Worm (Caenorhabditis elegans) whole organism, young adult: ENCODE results near the gene rps-25.

ENCODE experiments used
- F33H1.4 ChIP-seq: fragments of 200-800 bp; sonication (Bioruptor generic); IDR thresholded peaks from 2 replicates; pipeline ENCODE4 v1.3.6; 2022; ENCODE audit warnings: missing genetic modification reagents, missing genetic modification characterization, missing compliant biosample characterization
- F52B5.7 ChIP-seq: sonication (generic microtip); optimal IDR thresholded peaks from 2 replicates; lab custom pipeline; 2016; ENCODE audit warnings: mild to moderate bottlenecking, missing genetic modification characterization, missing compliant biosample characterization
- F57A8.1 ChIP-seq: fragments of 200-800 bp; sonication (Bioruptor generic); optimal IDR thresholded peaks from 2 replicates; lab custom pipeline; 2018; ENCODE audit warnings: mild to moderate bottlenecking, missing genetic modification characterization, moderate library complexity, missing compliant biosample characterization
- T07F8.4 ChIP-seq: sonication (generic microtip); optimal IDR thresholded peaks from 2 replicates; lab custom pipeline; 2016; ENCODE audit warnings: mild to moderate bottlenecking, missing genetic modification characterization, moderate library complexity, missing compliant biosample characterization
- Y53F4B.3 ChIP-seq: fragments of 200-800 bp; sonication (Bioruptor generic); IDR thresholded peaks from 2 replicates; pipeline ENCODE4 v1.3.6; 2022; ENCODE audit warnings: missing genetic modification reagents, missing genetic modification characterization, missing compliant biosample characterization
- Y53G8AR.9 ChIP-seq: fragments of 200-800 bp; sonication (Bioruptor generic); conservative IDR thresholded peaks from 2 replicates; pipeline ENCODE4 v1.3.6; 2022; ENCODE audit warnings: missing genetic modification reagents, missing genetic modification characterization, missing compliant biosample characterization
- ZK185.1 ChIP-seq: sonication (generic microtip); optimal IDR thresholded peaks from 2 replicates; lab custom pipeline; 2016; ENCODE audit warnings: mild to moderate bottlenecking, missing genetic modification characterization, missing compliant biosample characterization; ENCODE audit not compliant: poor library complexity, severe bottlenecking
- ama-1 ChIP-seq, 3 experiments: fragments of 150-350 bp in 1 of 3; sonication (generic microtip) in 2 of 3; optimal IDR thresholded peaks; 2 replicates each; lab custom pipeline; 2014 to 2018; ENCODE audit warnings: missing biosample characterization in 2 of 3, missing genetic modification characterization in 2 of 3, missing genetic modification reagents in 2 of 3
- attf-3 ChIP-seq: fragments of 200-800 bp; sonication (Bioruptor generic); conservative IDR thresholded peaks from 2 replicates; pipeline ENCODE4 v1.3.6; 2022; ENCODE audit warnings: missing genetic modification reagents, missing genetic modification characterization, missing compliant biosample characterization
- attf-6 ChIP-seq: fragments of 200-800 bp; sonication (Bioruptor generic); IDR thresholded peaks from 2 replicates; pipeline ENCODE4 v1.3.6; 2022; ENCODE audit warnings: missing genetic modification reagents, missing genetic modification characterization, missing compliant biosample characterization
- ceh-40 ChIP-seq: fragments of 200-800 bp; sonication (Bioruptor generic); IDR thresholded peaks from 2 replicates; pipeline ENCODE4 v1.3.6; 2022; ENCODE audit warnings: missing genetic modification characterization, missing compliant biosample characterization
- ceh-79 ChIP-seq: sonication (generic microtip); optimal IDR thresholded peaks from 2 replicates; lab custom pipeline; 2017; ENCODE audit warnings: mild to moderate bottlenecking, missing genetic modification characterization, missing compliant biosample characterization
- chd-7 ChIP-seq: sonication (generic microtip); optimal IDR thresholded peaks from 2 replicates; lab custom pipeline; 2016; ENCODE audit warnings: mild to moderate bottlenecking, missing genetic modification characterization, moderate library complexity, missing compliant biosample characterization
- egl-18 ChIP-seq: fragments of 200-800 bp; sonication (Bioruptor generic); IDR thresholded peaks from 2 replicates; pipeline ENCODE4 v1.3.6; 2022; ENCODE audit warnings: missing genetic modification reagents, missing genetic modification characterization, missing compliant biosample characterization
- ekl-4 ChIP-seq: fragments of 200-800 bp; sonication (Bioruptor generic); IDR thresholded peaks from 2 replicates; pipeline ENCODE4 v1.3.6; 2022; ENCODE audit warnings: missing genetic modification reagents, missing genetic modification characterization, missing compliant biosample characterization
- hmg-1.2 ChIP-seq: fragments of 200-800 bp; sonication (Bioruptor generic); IDR thresholded peaks from 2 replicates; pipeline ENCODE4 v1.3.6; 2022; ENCODE audit warnings: missing genetic modification reagents, missing genetic modification characterization, missing compliant biosample characterization
- let-607 ChIP-seq, 2 experiments: fragments of 200-800 bp in 1 of 2; sonication (Bioruptor generic) in 1 of 2; sonication (generic microtip) in 1 of 2; optimal IDR thresholded peaks; 2 replicates each; lab custom pipeline; 2016 to 2018; ENCODE audit warnings: mild to moderate bottlenecking in 2 of 2, missing compliant biosample characterization in 2 of 2, missing genetic modification characterization in 2 of 2, moderate library complexity in 2 of 2, missing genotype in 1 of 2
- lin-40 ChIP-seq: sonication (generic microtip); optimal IDR thresholded peaks from 2 replicates; lab custom pipeline; 2016; ENCODE audit warnings: missing genetic modification characterization, mild to moderate bottlenecking, missing compliant biosample characterization, missing genotype, missing genetic modification reagents
- lsl-1 ChIP-seq: fragments of 200-800 bp; sonication (Bioruptor generic); optimal IDR thresholded peaks from 2 replicates; lab custom pipeline; 2018; ENCODE audit warnings: mild to moderate bottlenecking, missing genetic modification characterization, moderate library complexity, missing compliant biosample characterization
- lsy-27 ChIP-seq: sonication (generic microtip); optimal IDR thresholded peaks from 2 replicates; lab custom pipeline; 2017; ENCODE audit warnings: missing genetic modification characterization, mild to moderate bottlenecking, missing compliant biosample characterization, antibody characterized with exemption, missing genotype, borderline replicate concordance; ENCODE audit not compliant: insufficient read depth
- mel-28 ChIP-seq: sonication (generic microtip); optimal IDR thresholded peaks from 2 replicates; lab custom pipeline; 2016; ENCODE audit warnings: borderline replicate concordance, mild to moderate bottlenecking, missing genetic modification characterization, missing compliant biosample characterization
- nfya-1 ChIP-seq: sonication (generic microtip); optimal IDR thresholded peaks from 2 replicates; lab custom pipeline; 2017; ENCODE audit warnings: antibody characterized with exemption, missing compliant biosample characterization, missing genetic modification characterization, borderline replicate concordance; ENCODE audit not compliant: insufficient read depth
- nhr-80 ChIP-seq: sonication (generic microtip); optimal IDR thresholded peaks from 2 replicates; lab custom pipeline; 2016; ENCODE audit warnings: missing genetic modification characterization, missing compliant biosample characterization
- rec-8 ChIP-seq, 2 experiments: sonication (generic microtip); optimal IDR thresholded peaks; 2 replicates each; lab custom pipeline; 2016; ENCODE audit warnings: mild to moderate bottlenecking in 2 of 2, missing genetic modification characterization in 2 of 2, missing genetic modification reagents in 2 of 2, missing genotype in 2 of 2, missing biosample characterization in 1 of 2, missing compliant biosample characterization in 1 of 2, moderate library complexity in 1 of 2
- repo-1 ChIP-seq: sonication (generic microtip); optimal IDR thresholded peaks from 2 replicates; lab custom pipeline; 2017; ENCODE audit warnings: mild to moderate bottlenecking, missing genetic modification characterization, missing compliant biosample characterization
- sdz-38 ChIP-seq: sonication (generic microtip); optimal IDR thresholded peaks from 2 replicates; lab custom pipeline; 2016; ENCODE audit warnings: missing genotype, missing genetic modification characterization, missing compliant biosample characterization
- snpc-4 ChIP-seq, 5 experiments: fragments of 150-350 bp in 1 of 5; sonication (generic microtip) in 4 of 5; optimal IDR thresholded peaks; 2 replicates each; lab custom pipeline; 2014 to 2018; ENCODE audit warnings: missing genetic modification characterization in 5 of 5, missing biosample characterization in 3 of 5, antibody characterized with exemption in 2 of 5, mild to moderate bottlenecking in 2 of 5, missing compliant biosample characterization in 2 of 5, missing genotype in 2 of 5, moderate library complexity in 2 of 5, missing genetic modification reagents in 1 of 5
- tbx-9 ChIP-seq: sonication (generic microtip); optimal IDR thresholded peaks from 2 replicates; lab custom pipeline; 2016; ENCODE audit warnings: borderline replicate concordance, missing genetic modification characterization, inconsistent platforms, missing compliant biosample characterization
- zim-3 ChIP-seq: sonication (generic microtip); optimal IDR thresholded peaks from 2 replicates; lab custom pipeline; 2017; ENCODE audit warnings: mild to moderate bottlenecking, missing genetic modification characterization, moderate library complexity, missing compliant biosample characterization
- ztf-22 ChIP-seq: fragments of 200-800 bp; sonication (Bioruptor generic); optimal IDR thresholded peaks from 2 replicates; lab custom pipeline; 2018; ENCODE audit warnings: mild to moderate bottlenecking, missing genetic modification characterization, moderate library complexity, missing compliant biosample characterization
- ztf-28 ChIP-seq: fragments of 200-800 bp; sonication (Bioruptor generic); IDR thresholded peaks from 2 replicates; pipeline ENCODE4 v1.3.6; 2022; ENCODE audit warnings: missing genetic modification reagents, missing genetic modification characterization, missing compliant biosample characterization
- ztf-3 ChIP-seq: fragments of 200-800 bp; sonication (Bioruptor generic); optimal IDR thresholded peaks from 2 replicates; lab custom pipeline; 2018; ENCODE audit warnings: mild to moderate bottlenecking, missing genetic modification characterization, missing compliant biosample characterization
- ztf-6 ChIP-seq: fragments of 200-800 bp; sonication (Bioruptor generic); IDR thresholded peaks from 2 replicates; pipeline ENCODE4 v1.3.6; 2022; ENCODE audit warnings: missing genetic modification reagents, missing genetic modification characterization, missing compliant biosample characterization

Gene rps-25

ce11 chrIV:5941236-5941976 lies 6.0 kb downstream of the rps-25 start, which contains the start of gene pfkb-1.2:
TSS of gene pfkb-1.2 (plus strand) at chrIV:5941926.
- no peak for TF ChIP-seq ekl-4
- TF ChIP-seq hmg-1.2 (GFP tag; lab: Robert Waterston, UW): peak; percentile 76; the same call in 1 of the 2 replicates
- no peak for TF ChIP-seq snpc-4 (GFP tag; optimal IDR thresholded peaks at IDR 0.05; lab: Kevin White, UChicago)
- peak in 1 of 4 experiments; percentile 18 for TF ChIP-seq snpc-4 (tag; optimal IDR thresholded peaks at IDR 0.05; lab: Kevin White, UChicago)
- TF ChIP-seq, all 124 proteins: peak for 2

DNA sequence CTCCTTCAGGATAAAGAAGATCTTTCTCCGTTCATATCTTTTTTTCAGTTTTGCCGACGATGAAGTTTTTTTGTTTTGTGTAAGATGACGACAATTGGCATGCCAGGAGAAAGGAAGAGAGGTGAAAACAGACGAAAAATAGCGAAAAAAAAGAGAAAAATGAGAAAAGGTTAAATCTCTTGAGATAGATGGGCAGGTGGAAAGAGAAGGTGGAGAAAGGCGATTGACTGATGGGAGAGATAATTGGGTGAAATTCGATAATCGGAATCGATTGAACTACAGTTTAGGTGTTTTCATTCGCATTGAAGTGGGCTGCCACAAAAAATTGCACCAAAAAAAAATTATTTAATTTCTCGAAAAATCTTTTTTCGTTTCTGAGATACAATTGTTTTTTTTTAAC lies 6.8 kb downstream of the rps-25 start:
- TF ChIP-seq lin-40 (tag; lab: Kevin White, UChicago): no peak
- no peak for TF ChIP-seq zim-3 (tag; lab: Kevin White, UChicago)
- no peak for TF ChIP-seq tbx-9
- no peak for TF ChIP-seq T07F8.4 (tag; lab: Kevin White, UChicago)
- TF ChIP-seq ztf-6 (GFP tag; lab: Robert Waterston, UW): no peak
- no peak for TF ChIP-seq ztf-28 (GFP tag; lab: Robert Waterston, UW)
- TF ChIP-seq attf-6 (GFP tag; lab: Robert Waterston, UW): no peak
- TF ChIP-seq ztf-22 (GFP tag; lab: Kevin White, UChicago): no peak

DNA sequence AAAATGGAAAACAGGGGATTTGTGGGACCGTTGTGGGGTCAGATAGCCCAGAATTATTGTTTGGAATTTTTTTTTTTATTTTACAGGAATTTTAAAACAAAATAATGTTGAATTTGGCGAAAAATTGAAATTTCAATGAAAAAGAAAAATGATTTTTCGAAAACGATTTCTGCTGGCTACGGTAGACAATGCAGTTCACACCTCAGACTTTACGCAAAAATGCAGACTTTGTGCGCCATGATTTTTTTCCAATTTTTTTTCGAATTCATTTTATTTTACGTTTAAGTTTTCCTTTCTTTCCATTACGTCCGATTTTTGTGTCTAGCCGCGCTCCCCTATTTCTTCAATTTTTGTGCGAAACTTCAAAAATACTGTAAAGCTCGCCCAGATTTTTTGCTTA lies 7.5 kb downstream of the rps-25 start:
- TF ChIP-seq F33H1.4 (GFP tag; lab: Robert Waterston, UW) (0 out of 2 replicates have a peak, but pooled peaks have one; percentile 15), lsl-1 (GFP tag; lab: Kevin White, UChicago) (peak; percentile 79), snpc-4 (GFP tag; optimal IDR thresholded peaks at IDR 0.05; lab: Kevin White, UChicago) (peak; percentile 18), snpc-4 (tag; optimal IDR thresholded peaks at IDR 0.05; lab: Kevin White, UChicago) (peak in 3 of 4 experiments; percentile 34 to 83 (median 78)), egl-18 (GFP tag; lab: Robert Waterston, UW) (no peak)
- TF ChIP-seq, all 124 proteins: peak for 3

ce11 chrIV:5939122-5939521 lies 8.3 kb downstream of the rps-25 start, which contains the start of gene mcu-1:
TSS of gene mcu-1 (minus strand) at chrIV:5939230.
- no peak for TF ChIP-seq nfya-1 (tag; lab: Kevin White, UChicago)
- TF ChIP-seq lin-40 (tag; lab: Kevin White, UChicago): peak; percentile 12
- peak in 1 of 2 experiments; percentile 27 for TF ChIP-seq let-607 (tag; optimal IDR thresholded peaks at IDR 0.05; lab: Kevin White, UChicago)
- TF ChIP-seq nhr-80 (tag; lab: Kevin White, UChicago): peak; percentile 9

DNA sequence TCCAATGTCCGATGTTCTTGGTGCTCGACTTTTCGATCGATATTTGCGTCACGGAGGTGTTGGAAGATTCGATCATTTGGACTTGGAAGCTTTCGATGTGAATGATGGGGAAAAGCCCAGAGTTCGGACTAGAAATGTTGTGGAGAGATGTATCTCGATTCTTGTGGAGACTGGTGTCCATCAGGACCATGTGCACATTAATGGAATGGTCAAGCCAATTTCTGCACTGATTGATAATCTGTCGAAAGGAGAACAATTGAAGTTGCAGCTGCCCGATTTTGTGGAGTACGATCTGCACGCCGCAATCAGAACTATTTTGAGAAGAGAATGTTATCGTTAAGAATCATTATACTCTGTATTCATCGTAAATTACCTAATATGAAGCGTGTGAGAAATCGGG lies 10.3 kb downstream of the rps-25 start:
- TF ChIP-seq Y53F4B.3 (GFP tag; lab: Robert Waterston, UW): no peak
- peak; percentile 48 for TF ChIP-seq chd-7 (tag; lab: Kevin White, UChicago)
- TF ChIP-seq ceh-79: no peak
- TF ChIP-seq attf-3 (GFP tag; lab: Robert Waterston, UW): no peak
- TF ChIP-seq mel-28 (tag; lab: Kevin White, UChicago): no peak
- no peak for TF ChIP-seq lsy-27 (tag; lab: Kevin White, UChicago)
- no peak for TF ChIP-seq F33H1.4 (GFP tag; lab: Robert Waterston, UW)
- TF ChIP-seq Y53G8AR.9 (GFP tag; lab: Robert Waterston, UW): 0 out of 2 replicates have a peak, but pooled peaks have one; percentile 49
- no peak for TF ChIP-seq sdz-38 (tag; lab: Kevin White, UChicago)
- no peak for TF ChIP-seq lin-40 (tag; lab: Kevin White, UChicago)
- no peak for TF ChIP-seq ZK185.1
- TF ChIP-seq snpc-4 (GFP tag; optimal IDR thresholded peaks at IDR 0.05; lab: Kevin White, UChicago): no peak
- peak in 1 of 4 experiments; percentile 62 for TF ChIP-seq snpc-4 (tag; optimal IDR thresholded peaks at IDR 0.05; lab: Kevin White, UChicago)
- no peak for TF ChIP-seq ceh-40 (GFP tag; lab: Robert Waterston, UW)
- TF ChIP-seq F52B5.7 (tag; lab: Kevin White, UChicago): peak; percentile 49
- TF ChIP-seq repo-1 (tag; lab: Kevin White, UChicago): peak; percentile 42
- no peak for TF ChIP-seq rec-8 (tag; optimal IDR thresholded peaks at IDR 0.05; lab: Kevin White, UChicago)
- TF ChIP-seq ama-1 (optimal IDR thresholded peaks at IDR 0.05; lab: Kevin White, UChicago): no peak
- no peak for TF ChIP-seq ama-1 (GFP tag; optimal IDR thresholded peaks at IDR 0.05; lab: Kevin White, UChicago)
- no peak for TF ChIP-seq ztf-3 (GFP tag; lab: Kevin White, UChicago)
- no peak for TF ChIP-seq F57A8.1 (GFP tag; lab: Kevin White, UChicago)
- TF ChIP-seq, all 124 proteins: peak for 5
